Fruit fly (Drosophila melanogaster): ENCODE measurements around the gene COX5A.
A peak's percentile ranks its signal among the peaks of the same experiment; 100 is the strongest.

COX5A gene

dm6 chr3R:11786695-11787226, 32.4 kb upstream of the COX5A start, which contains the start of the genes prd1 and HisCl1 (continued):
- TF ChIP-seq E2f2 (GFP tag; IDR thresholded peaks at IDR 0.05) (peak; percentile 82), exex (tag; optimal IDR thresholded peaks at IDR 0.05) (no peak), ind (GFP tag; optimal IDR thresholded peaks at IDR 0.05) (peak; percentile 65), CG42726 (GFP tag; IDR thresholded peaks at IDR 0.05; ENCODE audit: partially characterized antibody) (no peak), vvl (GFP tag; IDR thresholded peaks at IDR 0.05) (peak; percentile 73), yki (optimal IDR thresholded peaks at IDR 0.05) (no peak), Dll (GFP tag; IDR thresholded peaks at IDR 0.05; ENCODE audit: partially characterized antibody) (no peak), Vsx1 (GFP tag; optimal IDR thresholded peaks at IDR 0.05) (no peak), CG11456 (GFP tag; IDR thresholded peaks at IDR 0.05) (peak; percentile 80), nmo (GFP tag; optimal IDR thresholded peaks at IDR 0.05) (peak; percentile 89), CG14050 (GFP tag; IDR thresholded peaks at IDR 0.05) (peak; percentile 35; the same call in 1 of the 3 replicates), scrt (GFP tag; optimal IDR thresholded peaks at IDR 0.05) (peak; percentile 52), Hand (GFP tag; optimal IDR thresholded peaks at IDR 0.05) (no peak), CG1233 (GFP tag; optimal IDR thresholded peaks at IDR 0.05) (no peak), CG13123 (GFP tag; optimal IDR thresholded peaks at IDR 0.05) (no peak), CG2712 (tag; optimal IDR thresholded peaks at IDR 0.05) (no peak), CG1529 (GFP tag; optimal IDR thresholded peaks at IDR 0.05) (peak; percentile 44), bcd (GFP tag; optimal IDR thresholded peaks at IDR 0.05) (peak; percentile 84), CG7786 (GFP tag; optimal IDR thresholded peaks at IDR 0.05) (peak; percentile 60), ac (GFP tag; optimal IDR thresholded peaks at IDR 0.05) (peak; percentile 16), CG4707 (GFP tag; optimal IDR thresholded peaks at IDR 0.05) (peak; percentile 4), CG2199 (GFP tag; IDR thresholded peaks at IDR 0.05) (0 out of 3 replicates have a peak, but pooled peaks have one; percentile 40), luna (GFP tag; optimal IDR thresholded peaks at IDR 0.05) (no peak), CG14667 (GFP tag; IDR thresholded peaks at IDR 0.05) (no peak), Bgb (GFP tag; IDR thresholded peaks at IDR 0.05; ENCODE audit: partially characterized antibody) (no peak), CG2116 (GFP tag; optimal IDR thresholded peaks at IDR 0.05) (peak; percentile 72), CG6254 (GFP tag; optimal IDR thresholded peaks at IDR 0.05) (peak; percentile 43), Trl (optimal IDR thresholded peaks at IDR 0.05) (no peak), Trl (GFP tag; optimal IDR thresholded peaks at IDR 0.05) (peak; percentile 65), BtbVII (GFP tag; optimal IDR thresholded peaks at IDR 0.05) (peak; percentile 46), CG1602 (GFP tag; optimal IDR thresholded peaks at IDR 0.05) (peak; percentile 61), stwl (tag; optimal IDR thresholded peaks at IDR 0.05) (peak; percentile 65), ssp (GFP tag; IDR thresholded peaks at IDR 0.05) (peak; percentile 45), Asciz (GFP tag; optimal IDR thresholded peaks at IDR 0.05) (no peak), B-H2 (GFP tag; optimal IDR thresholded peaks at IDR 0.05) (peak; percentile 68), Oaz (GFP tag; IDR thresholded peaks at IDR 0.05) (no peak), CG7556 (GFP tag; optimal IDR thresholded peaks at IDR 0.05) (peak; percentile 58), Optix (GFP tag; IDR thresholded peaks at IDR 0.05) (no peak), CG16863 (GFP tag; optimal IDR thresholded peaks at IDR 0.05) (no peak), CG32767 (GFP tag; IDR thresholded peaks at IDR 0.05) (peak; percentile 39; the same call in 1 of the 2 replicates), nom (GFP tag; optimal IDR thresholded peaks at IDR 0.05) (peak; percentile 25), Kr (GFP tag; optimal IDR thresholded peaks at IDR 0.05) (no peak), rib (GFP tag; IDR thresholded peaks at IDR 0.05) (no peak; the same call in 1 of the 2 replicates), CG10462 (GFP tag; optimal IDR thresholded peaks at IDR 0.05) (no peak), Nf-YB (GFP tag; optimal IDR thresholded peaks at IDR 0.05) (no peak), CG8944 (GFP tag; optimal IDR thresholded peaks at IDR 0.05) (peak; percentile 55), cas (GFP tag; IDR thresholded peaks at IDR 0.05) (peak; percentile 23; the same call in 1 of the 2 replicates), Hr51 (GFP tag; optimal IDR thresholded peaks at IDR 0.05) (peak in 1 of 2 experiments; percentile 43), CG1647 (GFP tag; optimal IDR thresholded peaks at IDR 0.05) (peak; percentile 52), CG10147 (GFP tag; optimal IDR thresholded peaks at IDR 0.05) (no peak), CG11247 (GFP tag; IDR thresholded peaks at IDR 0.05) (peak; percentile 38; the same call in 1 of the 2 replicates)

Measured in whole organism, embryonic.